Worm (Caenorhabditis elegans): Measurements from ENCODE around the gene C50F7.5.

The C50F7.5 gene

DNA sequence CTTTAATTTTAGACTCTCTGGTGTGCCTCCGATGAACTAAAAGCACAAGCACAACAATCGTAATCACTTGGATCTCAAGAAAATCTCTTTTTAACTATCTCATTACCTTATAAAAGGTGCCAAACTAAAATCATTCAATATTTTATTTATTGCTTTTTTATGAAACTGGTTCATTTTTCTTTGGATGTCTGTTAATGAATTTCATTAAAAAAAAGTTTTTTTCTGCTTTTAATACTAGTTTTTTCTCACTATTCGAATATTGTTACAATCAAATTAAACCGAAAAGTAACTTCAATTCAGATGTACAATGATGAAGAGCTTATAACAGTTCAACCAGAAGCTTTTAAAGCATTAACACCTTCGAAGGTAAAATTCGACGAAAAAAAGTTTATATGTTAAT, 49.2 kb downstream of the C50F7.5 start, which contains the start of gene swd-2.1:
Gene swd-2.1, plus strand, starts transcription at position 301 of the 400 bp plus-strand sequence.
- no peak for TF ChIP-seq arid-1 (GFP tag; conservative IDR thresholded peaks at IDR 0.05)
- no peak for TF ChIP-seq lin-1 (GFP tag; IDR thresholded peaks at IDR 0.05)
- TF ChIP-seq tag-97 (GFP tag; IDR thresholded peaks at IDR 0.05) = no peak
- no peak for TF ChIP-seq nhr-102 (tag; optimal IDR thresholded peaks at IDR 0.05)
- TF ChIP-seq daf-16 (GFP tag; optimal IDR thresholded peaks at IDR 0.05) = no peak
- TF ChIP-seq daf-16 (tag; optimal IDR thresholded peaks at IDR 0.05) = no peak
- TF ChIP-seq hlh-11 (tag; optimal IDR thresholded peaks at IDR 0.05) = no peak
- TF ChIP-seq aly-2 (tag; optimal IDR thresholded peaks at IDR 0.05) = no peak
- TF ChIP-seq nhr-77 (tag; optimal IDR thresholded peaks at IDR 0.05) = no peak

Measured in whole organism, L4 larva.